Worm (Caenorhabditis elegans): ENCODE data around the gene M01A8.1.

Gene M01A8.1

ce11 chrIII:9270183-9270582, 13.1 kb downstream of the M01A8.1 start:
- TF ChIP-seq nhr-2 (tag; optimal IDR thresholded peaks at IDR 0.05) = no peak
- TF ChIP-seq nhr-237 (tag; optimal IDR thresholded peaks at IDR 0.05) = no peak
- TF ChIP-seq ceh-39 (tag; optimal IDR thresholded peaks at IDR 0.05) = no peak
- TF ChIP-seq mab-5 (tag; optimal IDR thresholded peaks at IDR 0.05) = no peak
- TF ChIP-seq nhr-28 (tag; optimal IDR thresholded peaks at IDR 0.05) = no peak
- no peak for TF ChIP-seq lin-13 (tag; optimal IDR thresholded peaks at IDR 0.05)
- no peak for TF ChIP-seq nhr-76 (tag; optimal IDR thresholded peaks at IDR 0.05)
- TF ChIP-seq nhr-12 (tag; optimal IDR thresholded peaks at IDR 0.05) = no peak
- no peak for TF ChIP-seq M03D4.4 (tag; optimal IDR thresholded peaks at IDR 0.05)
- TF ChIP-seq blmp-1 (tag; optimal IDR thresholded peaks at IDR 0.05) = no peak
- TF ChIP-seq bed-3 (GFP tag; optimal IDR thresholded peaks at IDR 0.05) = no peak
- TF ChIP-seq ceh-43 (GFP tag; optimal IDR thresholded peaks at IDR 0.05) = no peak

DNA sequence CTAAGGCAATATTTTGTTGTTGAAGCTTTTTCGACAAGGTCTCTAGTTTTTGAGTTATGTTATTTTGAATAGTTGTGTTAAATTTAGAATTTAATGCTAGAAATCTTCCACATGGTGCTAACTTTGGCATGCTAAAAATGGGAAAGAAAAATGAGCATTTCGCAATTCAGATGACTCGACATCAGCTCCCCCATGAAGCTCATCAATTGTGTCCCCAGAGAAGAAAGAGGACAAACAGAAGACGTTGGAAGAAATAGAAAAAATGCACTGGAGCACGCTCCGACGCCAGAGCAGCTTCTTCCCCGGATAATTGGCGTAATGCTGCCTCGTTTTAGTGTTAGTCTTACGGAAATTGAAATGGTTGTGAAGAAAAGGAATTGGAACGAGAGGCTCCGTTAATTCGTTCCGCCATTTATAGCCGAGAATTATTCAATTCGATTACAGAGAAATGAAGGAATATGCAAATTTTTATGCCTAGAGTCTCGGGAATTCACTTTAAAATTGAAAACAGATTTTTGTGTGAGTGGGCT, 14.4 kb downstream of the M01A8.1 start:
- TF ChIP-seq ces-1 (GFP tag; optimal IDR thresholded peaks at IDR 0.05) = peak; percentile 81
- no peak for TF ChIP-seq nhr-28 (tag; optimal IDR thresholded peaks at IDR 0.05)

DNA sequence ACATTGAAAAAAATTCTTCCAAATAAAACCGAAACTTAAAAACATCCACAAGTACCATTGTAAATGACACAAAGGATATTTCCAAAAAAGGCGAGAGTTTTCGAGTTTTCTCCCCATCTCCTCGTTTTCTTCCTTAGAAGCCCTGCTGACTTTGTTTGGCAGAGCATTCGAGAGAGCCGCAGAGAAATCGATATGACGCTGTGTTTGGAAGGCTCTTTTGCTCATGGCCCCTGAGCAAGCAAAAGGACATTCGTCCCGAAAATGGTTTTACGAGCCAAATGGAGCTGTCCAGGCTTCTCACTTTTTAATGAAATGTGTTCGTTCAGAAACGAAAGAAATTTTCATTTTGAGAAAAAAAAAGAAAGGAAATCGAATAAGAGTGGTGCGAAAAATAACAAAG, 15.0 kb downstream of the M01A8.1 start:
- TF ChIP-seq lin-13 (tag; optimal IDR thresholded peaks at IDR 0.05) = no peak
- peak; percentile 42 for TF ChIP-seq ces-1 (GFP tag; optimal IDR thresholded peaks at IDR 0.05)

- TF ChIP-seq drap-1 (GFP tag; optimal IDR thresholded peaks at IDR 0.05) (no peak), nhr-28 (tag; optimal IDR thresholded peaks at IDR 0.05) (no peak), ceh-43 (GFP tag; optimal IDR thresholded peaks at IDR 0.05) (no peak), blmp-1 (tag; optimal IDR thresholded peaks at IDR 0.05) (no peak), elt-3 (tag; optimal IDR thresholded peaks at IDR 0.05) (no peak), nhr-12 (tag; optimal IDR thresholded peaks at IDR 0.05) (no peak), unc-120 (tag; optimal IDR thresholded peaks at IDR 0.05; ENCODE audit: poor library complexity, severe bottlenecking) (no peak), flh-1 (GFP tag; optimal IDR thresholded peaks at IDR 0.05) (no peak), pha-4 (tag; optimal IDR thresholded peaks at IDR 0.05) (no peak), lin-32 (GFP tag; optimal IDR thresholded peaks at IDR 0.05) (no peak), ceh-39 (tag; optimal IDR thresholded peaks at IDR 0.05) (no peak), zip-8 (tag; optimal IDR thresholded peaks at IDR 0.05) (no peak), ztf-11 (tag; optimal IDR thresholded peaks at IDR 0.05) (no peak), mls-2 (tag; optimal IDR thresholded peaks at IDR 0.05) (no peak), snpc-4 (tag; optimal IDR thresholded peaks at IDR 0.05) (no peak)
Observed at ce11 chrIII:9277803-9278202, 20.7 kb downstream of the M01A8.1 start.

DNA sequence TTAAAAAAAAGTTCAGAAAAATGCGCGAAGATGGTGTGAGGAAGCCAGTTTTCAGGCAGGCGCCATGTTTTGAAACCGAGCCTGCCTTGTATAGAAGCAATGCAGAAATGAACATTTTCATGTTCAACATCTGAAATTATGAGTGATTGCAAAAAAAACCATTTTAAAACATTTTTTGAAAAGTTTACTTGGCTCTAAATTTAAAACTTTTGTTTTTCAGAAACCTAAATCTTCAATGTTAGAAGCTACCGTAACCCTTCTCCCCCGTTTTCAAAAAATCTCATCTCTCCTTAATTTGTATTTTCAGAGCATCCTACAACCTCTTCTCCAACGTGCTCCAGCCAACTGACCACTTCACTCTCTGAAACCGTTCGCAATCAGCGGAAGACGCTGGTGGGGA, 24.4 kb downstream of the M01A8.1 start, which contains the start of gene fozi-1:
Gene fozi-1 (plus strand): TSS at position 301 of the 400 bp plus-strand sequence.
- TF ChIP-seq elt-1 (tag; optimal IDR thresholded peaks at IDR 0.05; ENCODE audit: borderline replicate concordance, insufficient read depth) (no peak), lsy-2 (tag; optimal IDR thresholded peaks at IDR 0.05) (no peak), mls-2 (tag; optimal IDR thresholded peaks at IDR 0.05) (no peak), unc-62 (GFP tag; optimal IDR thresholded peaks at IDR 0.05) (no peak), ceh-39 (tag; optimal IDR thresholded peaks at IDR 0.05) (no peak), ceh-83 (GFP tag; optimal IDR thresholded peaks at IDR 0.05) (no peak), bed-3 (GFP tag; optimal IDR thresholded peaks at IDR 0.05) (no peak), lin-32 (GFP tag; optimal IDR thresholded peaks at IDR 0.05) (no peak), pha-4 (tag; optimal IDR thresholded peaks at IDR 0.05) (no peak), drap-1 (GFP tag; optimal IDR thresholded peaks at IDR 0.05) (no peak), elt-3 (tag; optimal IDR thresholded peaks at IDR 0.05) (no peak), blmp-1 (tag; optimal IDR thresholded peaks at IDR 0.05) (no peak), unc-39 (tag; optimal IDR thresholded peaks at IDR 0.05) (no peak), sptf-1 (tag; optimal IDR thresholded peaks at IDR 0.05) (no peak), ceh-43 (GFP tag; optimal IDR thresholded peaks at IDR 0.05) (no peak), cnd-1 (tag; optimal IDR thresholded peaks at IDR 0.05) (no peak)

- TF ChIP-seq mep-1 (tag; optimal IDR thresholded peaks at IDR 0.05) (no peak), unc-39 (tag; optimal IDR thresholded peaks at IDR 0.05) (no peak), hlh-1 (tag; optimal IDR thresholded peaks at IDR 0.05) (no peak)
Observed at ce11 chrIII:9288540-9288939, 31.5 kb downstream of the M01A8.1 start.

Measured in whole organism, mixed stage, embryonic.